Fruit fly (Drosophila melanogaster) whole organism, embryonic: Measurements from ENCODE around the gene mats.
A peak's percentile ranks its signal among the peaks of the same experiment; 100 is the strongest.

ENCODE experiments used
- Adf1 ChIP-seq: fragments of 200-800 bp; sonication (Bioruptor generic); IDR thresholded peaks from 2 replicates; pipeline ENCODE4 v1.3.6; 2022; ENCODE audit warnings: missing biosample characterization, missing genetic modification characterization
- Antp ChIP-seq: fragments of 200-800 bp; sonication (Bioruptor generic); optimal IDR thresholded peaks from 3 replicates; lab custom pipeline; 2016; ENCODE audit warnings: missing biosample characterization, missing genetic modification characterization
- Awh ChIP-seq: fragments of 200-800 bp; sonication (Bioruptor generic); IDR thresholded peaks from 2 replicates; pipeline ENCODE4, ENCODE4 v1.3.6; 2022; ENCODE audit warnings: missing biosample characterization, missing genetic modification characterization
- CG10267 ChIP-seq: fragments of 200-800 bp; sonication (Bioruptor generic); optimal IDR thresholded peaks from 2 replicates; lab custom pipeline; 2018; ENCODE audit warnings: missing biosample characterization, mild to moderate bottlenecking, missing genetic modification characterization, moderate library complexity
- CG10366 ChIP-seq: fragments of 200-800 bp; sonication (Bioruptor generic); IDR thresholded peaks from 2 replicates; pipeline ENCODE4 v1.3.6; 2022; ENCODE audit warnings: missing biosample characterization, missing genetic modification characterization
- CG10431 ChIP-seq: fragments of 200-800 bp; sonication (Bioruptor generic); optimal IDR thresholded peaks from 3 replicates; lab custom pipeline; 2018; ENCODE audit warnings: missing biosample characterization, mild to moderate bottlenecking, missing genetic modification characterization
- CG10462 ChIP-seq: fragments of 200-800 bp; sonication (Bioruptor generic); optimal IDR thresholded peaks from 2 replicates; lab custom pipeline; 2016; ENCODE audit warnings: missing biosample characterization, missing genetic modification characterization
- CG12769 ChIP-seq: fragments of 200-800 bp; sonication (Bioruptor generic); optimal IDR thresholded peaks from 2 replicates; lab custom pipeline; 2019; ENCODE audit warnings: missing biosample characterization, mild to moderate bottlenecking, missing genetic modification characterization, moderate library complexity
- CG13624 ChIP-seq: fragments of 200-800 bp; sonication (Bioruptor generic); optimal IDR thresholded peaks from 2 replicates; lab custom pipeline; 2016; ENCODE audit warnings: missing biosample characterization, missing genetic modification characterization
- CG14860 ChIP-seq: fragments of 200-800 bp; sonication (Bioruptor generic); IDR thresholded peaks from 3 replicates; pipeline ENCODE4 v1.3.6; 2022; ENCODE audit warnings: missing biosample characterization, missing genetic modification characterization; ENCODE audit not compliant: partially characterized antibody
- CG16863 ChIP-seq: fragments of 200-800 bp; sonication (Bioruptor generic); optimal IDR thresholded peaks from 3 replicates; lab custom pipeline; 2016; ENCODE audit warnings: missing biosample characterization, missing genetic modification characterization
- CG1792 ChIP-seq: fragments of 200-800 bp; sonication (Bioruptor generic); optimal IDR thresholded peaks from 2 replicates; lab custom pipeline; 2016; ENCODE audit warnings: missing biosample characterization, missing genetic modification characterization
- CG2120 ChIP-seq: fragments of 200-800 bp; sonication (Bioruptor generic); optimal IDR thresholded peaks from 3 replicates; lab custom pipeline; 2016; ENCODE audit warnings: missing biosample characterization, missing genetic modification characterization
- CG30431 ChIP-seq: fragments of 200-800 bp; sonication (Bioruptor generic); optimal IDR thresholded peaks from 2 replicates; lab custom pipeline; 2017; ENCODE audit warnings: missing biosample characterization, missing genetic modification characterization
- CG31365 ChIP-seq: fragments of 200-800 bp; sonication (Bioruptor generic); optimal IDR thresholded peaks from 2 replicates; lab custom pipeline; 2018; ENCODE audit warnings: missing biosample characterization, mild to moderate bottlenecking, missing genetic modification characterization
- CG32767 ChIP-seq: fragments of 200-800 bp; sonication (Bioruptor generic); IDR thresholded peaks from 2 replicates; pipeline ENCODE4 v1.3.6; 2022; ENCODE audit warnings: missing biosample characterization, missing genetic modification characterization
- CG33557 ChIP-seq: fragments of 200-800 bp; sonication (Bioruptor generic); optimal IDR thresholded peaks from 2 replicates; lab custom pipeline; 2019; ENCODE audit warnings: missing biosample characterization, mild to moderate bottlenecking, missing genetic modification characterization, moderate library complexity
- CG34224 ChIP-seq: fragments of 200-800 bp; sonication (Bioruptor generic); IDR thresholded peaks from 3 replicates; pipeline ENCODE4 v1.3.6; 2022; ENCODE audit warnings: missing biosample characterization, missing genetic modification characterization; ENCODE audit not compliant: partially characterized antibody
- CG34376 ChIP-seq: fragments of 200-800 bp; sonication (Bioruptor generic); optimal IDR thresholded peaks from 2 replicates; lab custom pipeline; 2018; ENCODE audit warnings: missing biosample characterization, mild to moderate bottlenecking, missing genetic modification characterization
- CG3995 ChIP-seq: fragments of 200-800 bp; sonication (Bioruptor generic); optimal IDR thresholded peaks from 3 replicates; lab custom pipeline; 2016; ENCODE audit warnings: missing biosample characterization, missing genetic modification characterization
- CG5953 ChIP-seq: fragments of 200-800 bp; sonication (Bioruptor generic); IDR thresholded peaks from 2 replicates; pipeline ENCODE4 v1.3.6; 2022; ENCODE audit warnings: missing biosample characterization, missing genetic modification characterization
- CoRest ChIP-seq: fragments of 200-800 bp; sonication (Bioruptor generic); optimal IDR thresholded peaks from 3 replicates; lab custom pipeline; 2018; ENCODE audit warnings: missing biosample characterization, mild to moderate bottlenecking, missing genetic modification characterization, moderate library complexity
- Dbx ChIP-seq: fragments of 200-800 bp; sonication (Bioruptor generic); IDR thresholded peaks from 3 replicates; pipeline ENCODE4 v1.3.6; 2022; ENCODE audit warnings: missing biosample characterization, missing genetic modification characterization
- Deaf1 ChIP-seq: fragments of 200-800 bp; optimal IDR thresholded peaks from 3 replicates; lab custom pipeline; 2019; ENCODE audit warnings: missing biosample characterization, mild to moderate bottlenecking, missing genetic modification characterization, moderate library complexity
- Hey ChIP-seq: fragments of 200-800 bp; sonication (Bioruptor generic); optimal IDR thresholded peaks from 3 replicates; lab custom pipeline; 2018; ENCODE audit warnings: missing biosample characterization, mild to moderate bottlenecking, missing genetic modification characterization
- Jarid2 ChIP-seq: fragments of 200-800 bp; sonication (Bioruptor generic); optimal IDR thresholded peaks from 3 replicates; lab custom pipeline; 2017; ENCODE audit warnings: mild to moderate bottlenecking, missing biosample characterization, missing genetic modification reagents, missing genetic modification characterization
- Lhr ChIP-seq: fragments of 200-800 bp; sonication (Bioruptor generic); optimal IDR thresholded peaks from 3 replicates; lab custom pipeline; 2017; ENCODE audit warnings: mild to moderate bottlenecking, missing biosample characterization, missing genetic modification reagents, missing genetic modification characterization
- Side ChIP-seq: fragments of 200-800 bp; sonication (Bioruptor generic); optimal IDR thresholded peaks from 2 replicates; lab custom pipeline; 2016; ENCODE audit warnings: missing biosample characterization, missing genetic modification characterization
- Taf1 ChIP-seq: fragments of 200-800 bp; sonication (Bioruptor generic); IDR thresholded peaks from 2 replicates; pipeline ENCODE4 v1.3.6; 2022; ENCODE audit warnings: missing biosample characterization, missing genetic modification characterization
- Tbp ChIP-seq: fragments of >200 bp; optimal IDR thresholded peaks from 2 replicates; lab custom pipeline; 2018; ENCODE audit warnings: missing biosample characterization, missing genetic modification characterization
- Vsx1 ChIP-seq: fragments of 200-800 bp; sonication (Bioruptor generic); optimal IDR thresholded peaks from 2 replicates; lab custom pipeline; 2017; ENCODE audit warnings: missing biosample characterization, mild to moderate bottlenecking, missing genetic modification characterization, missing genetic modification reagents
- ara ChIP-seq: fragments of 200-800 bp; sonication (Bioruptor generic); IDR thresholded peaks from 2 replicates; pipeline ENCODE4 v1.3.6; 2022; ENCODE audit warnings: missing biosample characterization, missing genetic modification characterization
- exex ChIP-seq: fragments of 200-800 bp; sonication (Bioruptor generic); optimal IDR thresholded peaks from 4 replicates; lab custom pipeline; 2018; ENCODE audit warnings: missing biosample characterization, mild to moderate bottlenecking, missing genetic modification characterization, moderate library complexity
- fru ChIP-seq: fragments of >200 bp; optimal IDR thresholded peaks from 2 replicates; lab custom pipeline; 2017
- fu2 ChIP-seq: fragments of 200-800 bp; sonication (Bioruptor generic); optimal IDR thresholded peaks from 2 replicates; lab custom pipeline; 2016; ENCODE audit warnings: missing biosample characterization, missing genetic modification characterization
- gsb ChIP-seq: fragments of 200-800 bp; sonication (Bioruptor generic); IDR thresholded peaks from 2 replicates; pipeline ENCODE4 v1.3.6; 2022; ENCODE audit warnings: missing biosample characterization, missing genetic modification characterization
- inv ChIP-seq: fragments of 200-800 bp; sonication (Bioruptor generic); IDR thresholded peaks from 2 replicates; pipeline ENCODE4 v1.3.6; 2022; ENCODE audit warnings: missing biosample characterization, missing genetic modification characterization; ENCODE audit not compliant: partially characterized antibody
- jigr1 ChIP-seq: fragments of 200-800 bp; sonication (Bioruptor generic); IDR thresholded peaks from 3 replicates; pipeline ENCODE4 v1.3.6; 2022; ENCODE audit warnings: missing biosample characterization, missing genetic modification characterization
- ken ChIP-seq: fragments of 200-800 bp; sonication (Bioruptor generic); IDR thresholded peaks from 3 replicates; pipeline ENCODE4 v1.3.6; 2022; ENCODE audit warnings: missing biosample characterization, missing genetic modification characterization
- lab ChIP-seq: fragments of 200-800 bp; sonication (Bioruptor generic); optimal IDR thresholded peaks from 3 replicates; lab custom pipeline; 2017; ENCODE audit warnings: missing biosample characterization, missing genetic modification characterization, mild to moderate bottlenecking, moderate library complexity, missing genetic modification reagents
- lola ChIP-seq, 3 experiments: fragments of >200 bp in 2 of 3; fragments of 200-800 bp in 1 of 3; sonication (Bioruptor generic) in 1 of 3; optimal IDR thresholded peaks; 2 replicates each; lab custom pipeline; 2017 to 2019; ENCODE audit warnings: missing biosample characterization in 3 of 3, missing genetic modification characterization in 3 of 3, mild to moderate bottlenecking in 1 of 3, moderate library complexity in 1 of 3
- nerfin-2 ChIP-seq: fragments of 200-800 bp; sonication (Bioruptor generic); IDR thresholded peaks from 2 replicates; pipeline ENCODE4 v1.3.6; 2022; ENCODE audit warnings: missing biosample characterization, missing genetic modification characterization; ENCODE audit not compliant: partially characterized antibody
- p53 ChIP-seq: fragments of 200-800 bp; sonication (Bioruptor generic); optimal IDR thresholded peaks from 2 replicates; lab custom pipeline; 2016; ENCODE audit warnings: missing biosample characterization, missing genetic modification characterization
- schlank ChIP-seq: fragments of 200-800 bp; sonication (Bioruptor generic); optimal IDR thresholded peaks from 2 replicates; lab custom pipeline; 2018; ENCODE audit warnings: missing biosample characterization, mild to moderate bottlenecking, missing genetic modification characterization
- sd ChIP-seq: fragments of 200-800 bp; sonication (Bioruptor generic); optimal IDR thresholded peaks from 3 replicates; lab custom pipeline; 2018; ENCODE audit warnings: missing biosample characterization, mild to moderate bottlenecking, missing genetic modification characterization, moderate library complexity
- sens ChIP-seq: fragments of 200-800 bp; sonication (Bioruptor generic); peaks from one replicate; lab custom pipeline; 2016; ENCODE audit warnings: missing biosample characterization, missing genetic modification characterization
- seq ChIP-seq: fragments of 200-800 bp; sonication (Bioruptor generic); IDR thresholded peaks from 2 replicates; pipeline ENCODE4 v1.3.6; 2022; ENCODE audit warnings: missing biosample characterization, missing genetic modification characterization
- slou ChIP-seq: fragments of 200-800 bp; sonication (Bioruptor generic); optimal IDR thresholded peaks from 3 replicates; lab custom pipeline; 2016; ENCODE audit warnings: missing biosample characterization, missing genetic modification characterization
- tx ChIP-seq: fragments of 200-800 bp; sonication (Bioruptor generic); optimal IDR thresholded peaks from 2 replicates; lab custom pipeline; 2016; ENCODE audit warnings: missing biosample characterization, missing genetic modification characterization
- vvl ChIP-seq: fragments of 200-800 bp; sonication (Bioruptor generic); IDR thresholded peaks from 2 replicates; pipeline ENCODE4 v1.3.6; 2022; ENCODE audit warnings: missing biosample characterization, missing genetic modification characterization

Gene mats

dm6 chr3R:22468829-22469487 is 48.0 kb downstream of the mats start (continued):
- TF ChIP-seq jigr1 (peak; percentile 64; the same call in 2 of the 3 replicates), fru (lab: Kevin White, UChicago) (no peak), CG12769 (tag; lab: Kevin White, UChicago) (no peak), CG10366 (GFP tag; lab: Robert Waterston, UW) (peak; percentile 78), CG34376 (GFP tag; lab: Kevin White, UChicago) (peak; percentile 90), seq (GFP tag; lab: Robert Waterston, UW) (peak; percentile 84), slou (GFP tag; lab: Kevin White, UChicago) (peak; percentile 87), gsb (GFP tag; lab: Robert Waterston, UW) (peak; percentile 73), CG33557 (GFP tag; lab: Kevin White, UChicago) (no peak), Vsx1 (GFP tag; lab: Kevin White, UChicago) (peak; percentile 43), CG34224 (no peak), nerfin-2 (GFP tag; lab: Robert Waterston, UW) (no peak), CG5953 (GFP tag; lab: Robert Waterston, UW) (peak; percentile 39; the same call in 1 of the 2 replicates), Taf1 (peak; percentile 54; the same call in 1 of the 2 replicates), CG13624 (GFP tag; lab: Kevin White, UChicago) (peak; percentile 89), Antp (GFP tag; lab: Kevin White, UChicago) (peak; percentile 92), lab (GFP tag; lab: Kevin White, UChicago) (peak; percentile 96), schlank (tag; lab: Kevin White, UChicago) (peak; percentile 89), Hey (tag; lab: Kevin White, UChicago) (peak; percentile 72), CoRest (tag; lab: Kevin White, UChicago) (peak; percentile 87), Lhr (GFP tag; lab: Kevin White, UChicago) (no peak), lola (GFP tag; optimal IDR thresholded peaks at IDR 0.05; lab: Kevin White, UChicago) (no peak), Tbp (no peak), tx (GFP tag; lab: Kevin White, UChicago) (peak; percentile 84), CG3995 (peak; percentile 23), sd (tag; lab: Kevin White, UChicago) (peak; percentile 94), Awh (GFP tag; lab: Robert Waterston, UW) (peak; percentile 78; the same call in 1 of the 2 replicates), Dbx (GFP tag; lab: Robert Waterston, UW) (peak; percentile 90), CG10431 (GFP tag; lab: Kevin White, UChicago) (no peak), exex (tag; lab: Kevin White, UChicago) (peak; percentile 65), CG16863 (GFP tag; lab: Kevin White, UChicago) (peak; percentile 82), CG10462 (GFP tag; lab: Kevin White, UChicago) (peak; percentile 44), CG30431 (peak; percentile 67), vvl (GFP tag; lab: Robert Waterston, UW) (peak; percentile 89), ken (GFP tag; lab: Robert Waterston, UW) (peak; percentile 72), CG2120 (GFP tag; lab: Kevin White, UChicago) (peak; percentile 95), CG14860 (GFP tag; lab: Robert Waterston, UW) (no peak), sens (GFP tag; lab: Kevin White, UChicago) (peak; percentile 96), Adf1 (peak; percentile 34; the same call in 1 of the 2 replicates), inv (GFP tag; lab: Robert Waterston, UW) (no peak), p53 (GFP tag; lab: Kevin White, UChicago) (peak; percentile 78), Deaf1 (tag; lab: Kevin White, UChicago) (peak; percentile 70), CG32767 (GFP tag; lab: Robert Waterston, UW) (peak; percentile 49), CG1792 (GFP tag; lab: Kevin White, UChicago) (peak; percentile 88), CG10267 (peak; percentile 69), fu2 (GFP tag; lab: Kevin White, UChicago) (peak; percentile 78), ara (peak; percentile 57; the same call in 1 of the 2 replicates), Jarid2 (GFP tag; lab: Kevin White, UChicago) (peak; percentile 65), Side (GFP tag; lab: Kevin White, UChicago) (peak; percentile 87), CG31365 (tag; lab: Kevin White, UChicago) (peak; percentile 74)
